Fruit fly (Drosophila melanogaster): ENCODE data around the gene CG14636.

DNA sequence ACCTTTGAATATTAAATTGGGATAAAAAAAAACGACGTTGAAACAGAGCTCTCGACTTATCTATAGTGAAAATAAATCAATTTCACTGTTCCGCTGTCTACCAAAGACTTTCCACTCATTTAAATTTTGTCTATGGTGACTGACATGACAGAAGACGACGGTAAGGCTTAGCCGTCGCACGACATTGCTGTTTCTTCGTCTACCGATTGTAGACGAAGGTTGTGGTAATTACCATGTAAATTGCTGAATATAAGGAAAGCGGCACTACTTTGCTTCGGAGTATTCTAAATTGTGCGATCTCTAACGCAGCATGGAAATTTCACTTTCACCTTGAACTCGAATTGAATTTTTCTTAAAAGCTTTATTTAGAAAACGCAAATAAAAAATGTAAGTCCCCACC lies 38.4 kb downstream of the CG14636 start:
- no peak for TF ChIP-seq Dll (optimal IDR thresholded peaks at IDR 0.05)
- no peak for TF ChIP-seq pan (optimal IDR thresholded peaks at IDR 0.05)
- TF ChIP-seq psq (optimal IDR thresholded peaks at IDR 0.05), result no peak
